Worm (Caenorhabditis elegans): ENCODE measurements around the gene EEED8.3.

The EEED8.3 gene

ce11 chrII:5414040-5414439 is at the start of gene EEED8.3, which contains the start of gene EEED8.14:
Gene EEED8.3, plus strand, starts transcription at chrII:5414276.
Gene EEED8.14, minus strand, starts transcription at chrII:5414052.
- no peak for TF ChIP-seq nhr-25 (tag; optimal IDR thresholded peaks at IDR 0.05)
- TF ChIP-seq nhr-237 (tag; optimal IDR thresholded peaks at IDR 0.05) = no peak
- TF ChIP-seq ceh-28 (tag; optimal IDR thresholded peaks at IDR 0.05) = no peak
- TF ChIP-seq daf-12 (tag; optimal IDR thresholded peaks at IDR 0.05) = no peak
- no peak for TF ChIP-seq snpc-4 (tag; optimal IDR thresholded peaks at IDR 0.05)
- TF ChIP-seq fkh-10 (GFP tag; optimal IDR thresholded peaks at IDR 0.05) = no peak
- no peak for TF ChIP-seq fos-1 (tag; optimal IDR thresholded peaks at IDR 0.05)
- no peak for TF ChIP-seq nhr-28 (tag; optimal IDR thresholded peaks at IDR 0.05)
- no peak for TF ChIP-seq ama-1 (optimal IDR thresholded peaks at IDR 0.05)
- no peak for TF ChIP-seq pha-4 (tag; optimal IDR thresholded peaks at IDR 0.05)
- TF ChIP-seq nhr-43 (tag; optimal IDR thresholded peaks at IDR 0.05; ENCODE audit: poor library complexity, severe bottlenecking) = no peak
- no peak for TF ChIP-seq nhr-67 (tag; optimal IDR thresholded peaks at IDR 0.05)
- TF ChIP-seq ceh-16 (tag; optimal IDR thresholded peaks at IDR 0.05) = no peak
- no peak for TF ChIP-seq nhr-23 (tag; optimal IDR thresholded peaks at IDR 0.05)
- TF ChIP-seq unc-62 (GFP tag; optimal IDR thresholded peaks at IDR 0.05) = no peak
- no peak for TF ChIP-seq eor-1 (tag; optimal IDR thresholded peaks at IDR 0.05)
- TF ChIP-seq nfya-1 (tag; optimal IDR thresholded peaks at IDR 0.05; ENCODE audit: insufficient read depth) = no peak
- TF ChIP-seq hmg-11 (tag; optimal IDR thresholded peaks at IDR 0.05) = no peak
- no peak for TF ChIP-seq lin-15B (tag; optimal IDR thresholded peaks at IDR 0.05)

DNA sequence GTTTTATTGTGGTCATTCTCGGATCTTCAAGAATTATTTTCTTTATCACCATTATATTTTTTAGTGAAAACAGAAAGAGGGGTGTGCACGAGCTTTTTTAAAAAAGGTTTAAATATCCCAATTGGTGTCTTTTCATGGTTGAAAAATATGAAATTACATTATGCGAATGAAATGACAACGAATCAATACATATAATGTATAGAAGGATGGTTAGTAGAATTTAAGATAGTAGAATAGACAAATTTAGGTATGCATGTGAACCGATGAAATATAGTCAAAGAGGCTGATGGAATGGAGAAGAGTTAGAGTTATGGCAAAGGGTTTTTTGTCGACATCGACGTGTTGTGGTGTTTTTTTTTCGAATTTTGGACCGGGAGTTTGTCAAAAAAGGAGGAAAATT is 49.6 kb upstream of the EEED8.3 start:
- no peak for TF ChIP-seq ceh-28 (tag; optimal IDR thresholded peaks at IDR 0.05)
- no peak for TF ChIP-seq snpc-4 (tag; optimal IDR thresholded peaks at IDR 0.05)
- no peak for TF ChIP-seq nhr-23 (tag; optimal IDR thresholded peaks at IDR 0.05)
- TF ChIP-seq nhr-43 (tag; optimal IDR thresholded peaks at IDR 0.05; ENCODE audit: poor library complexity, severe bottlenecking) = no peak
- TF ChIP-seq hmg-11 (tag; optimal IDR thresholded peaks at IDR 0.05) = no peak
- no peak for TF ChIP-seq nfya-1 (tag; optimal IDR thresholded peaks at IDR 0.05; ENCODE audit: insufficient read depth)
- no peak for TF ChIP-seq R02D3.7 (tag; optimal IDR thresholded peaks at IDR 0.05)
- no peak for TF ChIP-seq mdl-1 (tag; optimal IDR thresholded peaks at IDR 0.05)
- TF ChIP-seq tbx-2 (tag; optimal IDR thresholded peaks at IDR 0.05) = no peak

ce11 chrII:5365645-5366044 is 48.4 kb upstream of the EEED8.3 start, which contains the start of gene F09E5.16:
Gene F09E5.16, minus strand, starts transcription at chrII:5365745.
- no peak for TF ChIP-seq mml-1 (tag; optimal IDR thresholded peaks at IDR 0.05)
- TF ChIP-seq daf-12 (tag; optimal IDR thresholded peaks at IDR 0.05) = no peak
- no peak for TF ChIP-seq nhr-23 (tag; optimal IDR thresholded peaks at IDR 0.05)
- TF ChIP-seq nhr-76 (tag; optimal IDR thresholded peaks at IDR 0.05) = no peak
- no peak for TF ChIP-seq fkh-10 (GFP tag; optimal IDR thresholded peaks at IDR 0.05)
- no peak for TF ChIP-seq nhr-11 (tag; optimal IDR thresholded peaks at IDR 0.05)
- no peak for TF ChIP-seq tbx-2 (tag; optimal IDR thresholded peaks at IDR 0.05)
- no peak for TF ChIP-seq nhr-67 (tag; optimal IDR thresholded peaks at IDR 0.05)
- TF ChIP-seq jun-1 (tag; optimal IDR thresholded peaks at IDR 0.05) = no peak
- no peak for TF ChIP-seq ceh-16 (tag; optimal IDR thresholded peaks at IDR 0.05)

DNA sequence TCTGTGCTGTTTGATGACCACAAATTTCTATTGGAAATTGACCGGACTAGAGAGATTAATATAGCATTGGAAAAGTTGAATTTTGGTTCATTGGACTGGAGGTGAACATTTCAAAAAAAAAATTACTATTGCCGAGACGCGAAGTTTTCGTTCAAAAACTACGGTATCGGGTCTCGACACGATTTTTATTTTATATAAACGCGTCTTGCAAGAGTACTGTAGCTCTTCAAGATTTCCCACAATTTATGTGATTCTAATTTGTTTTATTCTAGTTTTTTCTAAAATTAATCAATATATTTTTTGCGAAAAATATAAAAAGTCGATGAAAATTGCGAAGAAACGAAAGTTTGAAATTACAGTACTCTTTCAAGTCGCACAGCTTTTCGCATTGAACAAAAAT is 43.4 kb upstream of the EEED8.3 start, which contains the start of gene F09E5.12:
Gene F09E5.12, minus strand, starts transcription at position 101 of the 400 bp plus-strand sequence.
- TF ChIP-seq lsy-12 (tag; optimal IDR thresholded peaks at IDR 0.05) (no peak), egl-5 (tag; optimal IDR thresholded peaks at IDR 0.05) (no peak), eor-1 (tag; optimal IDR thresholded peaks at IDR 0.05) (no peak), fos-1 (tag; optimal IDR thresholded peaks at IDR 0.05) (no peak), daf-12 (tag; optimal IDR thresholded peaks at IDR 0.05) (no peak), mdl-1 (tag; optimal IDR thresholded peaks at IDR 0.05) (no peak), lin-15B (tag; optimal IDR thresholded peaks at IDR 0.05) (no peak), fkh-10 (GFP tag; optimal IDR thresholded peaks at IDR 0.05) (no peak), elt-1 (tag; optimal IDR thresholded peaks at IDR 0.05) (no peak), ceh-9 (tag; optimal IDR thresholded peaks at IDR 0.05) (no peak), skn-1 (tag; optimal IDR thresholded peaks at IDR 0.05) (no peak), zag-1 (tag; optimal IDR thresholded peaks at IDR 0.05) (no peak), sea-2 (GFP tag; optimal IDR thresholded peaks at IDR 0.05) (no peak), ZK546.5 (tag; optimal IDR thresholded peaks at IDR 0.05) (no peak), aly-2 (tag; optimal IDR thresholded peaks at IDR 0.05) (no peak), tbx-2 (tag; optimal IDR thresholded peaks at IDR 0.05) (no peak), nhr-77 (tag; optimal IDR thresholded peaks at IDR 0.05) (no peak), jun-1 (tag; optimal IDR thresholded peaks at IDR 0.05) (no peak), pha-4 (tag; optimal IDR thresholded peaks at IDR 0.05) (no peak), ceh-82 (tag; optimal IDR thresholded peaks at IDR 0.05) (no peak)

Measured in whole organism, L3 larva.